Worm (Caenorhabditis elegans) whole organism, mixed stage, embryonic: ENCODE results near the gene chw-1.

Experiments used
- M03D4.4 ChIP-seq: sonication (generic microtip); optimal IDR thresholded peaks from 2 replicates; lab custom pipeline; 2017; ENCODE audit warnings: mild to moderate bottlenecking, missing genetic modification characterization, missing compliant biosample characterization
- bed-3 ChIP-seq: fragments of 200-800 bp; sonication (Bioruptor generic); optimal IDR thresholded peaks from 3 replicates; lab custom pipeline; 2018; ENCODE audit warnings: mild to moderate bottlenecking, missing genetic modification characterization, moderate library complexity, missing compliant biosample characterization
- ceh-43 ChIP-seq: fragments of 200-800 bp; sonication (Bioruptor generic); optimal IDR thresholded peaks from 2 replicates; lab custom pipeline; 2018; ENCODE audit warnings: mild to moderate bottlenecking, missing genetic modification characterization, moderate library complexity, missing compliant biosample characterization
- ces-1 ChIP-seq: fragments of 150-350 bp; optimal IDR thresholded peaks from 2 replicates; lab custom pipeline; 2014; ENCODE audit warnings: missing biosample characterization, missing genetic modification reagents, missing genetic modification characterization
- cnd-1 ChIP-seq: fragments of 200-800 bp; sonication (Bioruptor generic); optimal IDR thresholded peaks from 2 replicates; lab custom pipeline; 2018; ENCODE audit warnings: mild to moderate bottlenecking, missing genetic modification characterization, missing compliant biosample characterization
- drap-1 ChIP-seq: fragments of 200-800 bp; sonication (Bioruptor generic); optimal IDR thresholded peaks from 3 replicates; lab custom pipeline; 2018; ENCODE audit warnings: mild to moderate bottlenecking, missing genetic modification characterization, missing compliant biosample characterization
- elt-1 ChIP-seq: sonication (generic microtip); optimal IDR thresholded peaks from 2 replicates; lab custom pipeline; 2017; ENCODE audit warnings: missing genetic modification characterization, mild to moderate bottlenecking, missing compliant biosample characterization, antibody characterized with exemption, moderate library complexity, borderline replicate concordance; ENCODE audit not compliant: insufficient read depth
- elt-3 ChIP-seq: fragments of 150-350 bp; optimal IDR thresholded peaks from 2 replicates; lab custom pipeline; 2014; ENCODE audit warnings: missing biosample characterization, missing genetic modification characterization
- flh-1 ChIP-seq: fragments of 200-800 bp; sonication (Bioruptor generic); optimal IDR thresholded peaks from 2 replicates; lab custom pipeline; 2018; ENCODE audit warnings: mild to moderate bottlenecking, missing genetic modification characterization, moderate library complexity, missing compliant biosample characterization
- ham-2 ChIP-seq: fragments of 200-800 bp; sonication (Bioruptor generic); optimal IDR thresholded peaks from 2 replicates; lab custom pipeline; 2018; ENCODE audit warnings: mild to moderate bottlenecking, missing genetic modification characterization, missing compliant biosample characterization
- hlh-1 ChIP-seq: fragments of 150-350 bp; optimal IDR thresholded peaks from 2 replicates; lab custom pipeline; 2014; ENCODE audit warnings: missing biosample characterization, missing genetic modification reagents, missing genetic modification characterization
- lin-32 ChIP-seq: fragments of 200-800 bp; sonication (Bioruptor generic); optimal IDR thresholded peaks from 2 replicates; lab custom pipeline; 2018; ENCODE audit warnings: mild to moderate bottlenecking, missing genetic modification characterization, missing compliant biosample characterization
- lsy-2 ChIP-seq: fragments of 150-350 bp; optimal IDR thresholded peaks from 2 replicates; lab custom pipeline; 2014; ENCODE audit warnings: missing biosample characterization, missing genetic modification characterization
- mab-5 ChIP-seq: fragments of 150-350 bp; optimal IDR thresholded peaks from 2 replicates; lab custom pipeline; 2014; ENCODE audit warnings: missing biosample characterization, missing genetic modification characterization
- mep-1 ChIP-seq: fragments of 150-350 bp; optimal IDR thresholded peaks from 2 replicates; lab custom pipeline; 2017; ENCODE audit warnings: missing biosample characterization, missing genetic modification reagents, missing genetic modification characterization, inconsistent platforms
- mls-2 ChIP-seq: sonication (generic microtip); optimal IDR thresholded peaks from 2 replicates; lab custom pipeline; 2016; ENCODE audit warnings: mild to moderate bottlenecking, missing genetic modification characterization, moderate library complexity, missing compliant biosample characterization
- nhr-12 ChIP-seq: fragments of 150-350 bp; optimal IDR thresholded peaks from 2 replicates; lab custom pipeline; 2014; ENCODE audit warnings: missing biosample characterization, missing genetic modification characterization
- nhr-2 ChIP-seq: fragments of 150-350 bp; optimal IDR thresholded peaks from 2 replicates; lab custom pipeline; 2014; ENCODE audit warnings: missing biosample characterization, missing genetic modification characterization
- nhr-237 ChIP-seq: fragments of 150-350 bp; optimal IDR thresholded peaks from 2 replicates; lab custom pipeline; 2014; ENCODE audit warnings: missing biosample characterization, missing genetic modification characterization
- nhr-28 ChIP-seq: fragments of 150-350 bp; optimal IDR thresholded peaks from 2 replicates; lab custom pipeline; 2014; ENCODE audit warnings: missing biosample characterization, missing genetic modification characterization
- nhr-76 ChIP-seq: sonication (generic microtip); optimal IDR thresholded peaks from 2 replicates; lab custom pipeline; 2017; ENCODE audit warnings: missing biosample characterization, missing genetic modification characterization
- pha-4 ChIP-seq: fragments of 150-350 bp; optimal IDR thresholded peaks from 2 replicates; lab custom pipeline; 2018; ENCODE audit warnings: missing biosample characterization, missing genetic modification reagents, missing genetic modification characterization
- sem-2 ChIP-seq: fragments of 200-800 bp; sonication (Bioruptor generic); optimal IDR thresholded peaks from 2 replicates; lab custom pipeline; 2018; ENCODE audit warnings: mild to moderate bottlenecking, missing genetic modification characterization, missing compliant biosample characterization
- snpc-4 ChIP-seq: fragments of 150-350 bp; optimal IDR thresholded peaks from 2 replicates; lab custom pipeline; 2014; ENCODE audit warnings: missing biosample characterization, missing genetic modification characterization
- sptf-1 ChIP-seq: sonication (generic microtip); optimal IDR thresholded peaks from 2 replicates; lab custom pipeline; 2017; ENCODE audit warnings: mild to moderate bottlenecking, missing genetic modification characterization, moderate library complexity, missing compliant biosample characterization
- unc-120 ChIP-seq: sonication (generic microtip); optimal IDR thresholded peaks from 2 replicates; lab custom pipeline; 2017; ENCODE audit warnings: missing genetic modification characterization, missing compliant biosample characterization; ENCODE audit not compliant: poor library complexity, severe bottlenecking
- unc-62 ChIP-seq: fragments of 150-350 bp; optimal IDR thresholded peaks from 2 replicates; lab custom pipeline; 2014; ENCODE audit warnings: missing biosample characterization, missing genetic modification reagents, missing genetic modification characterization
- zip-8 ChIP-seq: fragments of 150-350 bp; optimal IDR thresholded peaks from 2 replicates; lab custom pipeline; 2014; ENCODE audit warnings: missing biosample characterization, missing genetic modification characterization
- ztf-11 ChIP-seq: fragments of 150-350 bp; optimal IDR thresholded peaks from 2 replicates; lab custom pipeline; 2014; ENCODE audit warnings: missing biosample characterization, missing genetic modification characterization

The chw-1 gene

DNA sequence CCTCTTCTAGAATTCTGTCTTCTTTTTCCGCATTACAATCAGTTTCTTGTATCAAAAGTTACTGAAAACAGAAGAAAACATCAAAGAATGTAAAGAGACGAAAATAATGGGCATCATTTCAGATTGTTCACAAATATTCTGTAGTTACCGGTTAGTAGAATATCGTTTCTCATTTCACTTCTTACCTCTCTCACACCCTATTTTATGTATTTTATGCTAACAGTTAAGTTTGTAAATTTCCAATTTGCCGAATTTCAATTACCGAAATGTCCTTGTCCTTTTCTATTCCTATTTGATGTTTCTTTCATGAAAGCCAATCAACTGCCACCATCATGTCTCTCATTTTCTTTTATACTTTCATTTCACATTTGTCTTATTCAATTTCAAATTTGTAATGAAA, 38.6 kb upstream of the chw-1 start:
- TF ChIP-seq nhr-12 (tag; lab: Kevin White, UChicago) (no peak), unc-62 (GFP tag; lab: Kevin White, UChicago) (no peak), cnd-1 (tag; lab: Kevin White, UChicago) (no peak), mab-5 (tag; lab: Kevin White, UChicago) (no peak), ham-2 (GFP tag; lab: Kevin White, UChicago) (no peak)

DNA sequence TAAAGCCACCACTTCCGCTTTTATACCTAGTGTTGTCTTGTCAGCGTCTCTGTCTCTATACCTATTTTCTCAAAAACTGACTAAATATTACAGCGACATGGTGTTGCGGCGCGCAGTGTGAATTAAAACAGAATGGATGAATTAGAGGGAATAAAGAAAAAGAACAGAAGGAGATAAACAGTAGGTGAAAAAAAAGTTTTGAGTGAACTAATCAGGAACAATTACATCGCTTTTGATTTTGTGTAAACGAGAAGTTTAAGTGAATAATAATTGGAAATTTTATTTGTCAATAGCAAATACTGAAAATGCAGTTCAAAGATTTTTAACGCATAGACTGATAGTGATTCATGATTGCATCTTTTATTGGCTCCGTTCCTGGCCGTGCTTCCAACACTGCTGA, 37.0 kb upstream of the chw-1 start, which contains the start of gene col-12:
Gene col-12 (minus strand): TSS at position 101 of the 400 bp plus-strand sequence.
- TF ChIP-seq snpc-4 (tag; lab: Kevin White, UChicago) = no peak
- TF ChIP-seq flh-1 = no peak
- no peak for TF ChIP-seq lin-32
- no peak for TF ChIP-seq lsy-2

DNA sequence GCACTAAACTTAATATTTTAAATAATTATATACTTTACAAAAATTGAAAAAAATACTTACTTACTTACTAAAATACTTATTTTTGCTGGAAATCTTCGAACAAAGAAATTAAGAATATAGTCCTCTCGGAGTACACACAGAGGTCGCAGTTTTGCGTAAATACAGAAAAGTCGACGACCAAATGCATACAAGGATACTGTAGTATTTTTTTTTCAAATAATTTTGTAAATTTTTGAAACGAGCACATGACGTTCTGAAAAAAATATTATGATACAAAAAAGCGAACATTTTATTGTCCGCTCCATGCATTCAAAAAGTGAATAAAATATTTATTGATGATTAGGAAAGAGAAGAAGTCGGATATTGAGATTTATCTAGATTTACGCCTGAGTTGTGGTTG, 35.8 kb upstream of the chw-1 start, which contains the start of gene apc-10:
Gene apc-10 (minus strand): TSS at position 101 of the 400 bp plus-strand sequence.
- no peak for TF ChIP-seq bed-3 (GFP tag; lab: Kevin White, UChicago)
- TF ChIP-seq mep-1 (tag; lab: Kevin White, UChicago) = no peak
- TF ChIP-seq ceh-43 (GFP tag; lab: Kevin White, UChicago) = no peak
- no peak for TF ChIP-seq drap-1 (GFP tag; lab: Kevin White, UChicago)
- no peak for TF ChIP-seq nhr-12 (tag; lab: Kevin White, UChicago)
- TF ChIP-seq elt-3 = no peak

DNA sequence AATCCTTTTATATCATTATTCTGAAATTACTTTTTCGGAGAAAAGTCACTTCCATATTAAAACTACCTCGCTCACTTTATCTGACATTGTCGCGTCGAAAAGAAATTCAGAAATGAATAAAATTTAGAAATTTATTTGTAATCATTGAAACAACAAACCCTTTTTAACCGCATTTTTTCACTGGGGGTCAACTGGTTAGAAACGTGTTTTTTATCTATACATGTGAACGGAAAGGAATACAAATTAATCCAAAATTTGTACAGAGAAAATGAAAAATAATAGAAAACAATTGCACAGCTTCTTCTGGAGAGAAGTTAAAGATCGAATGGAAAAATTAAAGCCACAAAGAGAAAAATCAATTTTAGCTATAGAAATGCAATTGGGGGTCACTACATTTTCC, 33.5 kb upstream of the chw-1 start, which contains the start of gene tag-314:
Gene tag-314 (minus strand): TSS at position 101 of the 400 bp plus-strand sequence.
- no peak for TF ChIP-seq elt-3
- TF ChIP-seq zip-8 (tag; lab: Kevin White, UChicago) = no peak
- no peak for TF ChIP-seq bed-3 (GFP tag; lab: Kevin White, UChicago)
- no peak for TF ChIP-seq cnd-1 (tag; lab: Kevin White, UChicago)
- TF ChIP-seq ham-2 (GFP tag; lab: Kevin White, UChicago) = no peak
- TF ChIP-seq sem-2 (GFP tag; lab: Kevin White, UChicago) = no peak
- TF ChIP-seq flh-1 = no peak
- TF ChIP-seq lsy-2 = no peak
- TF ChIP-seq ces-1 = no peak
- TF ChIP-seq hlh-1 = no peak
- no peak for TF ChIP-seq ceh-43 (GFP tag; lab: Kevin White, UChicago)
- TF ChIP-seq pha-4 (tag; lab: Kevin White, UChicago) = no peak
- no peak for TF ChIP-seq unc-62 (GFP tag; lab: Kevin White, UChicago)

DNA sequence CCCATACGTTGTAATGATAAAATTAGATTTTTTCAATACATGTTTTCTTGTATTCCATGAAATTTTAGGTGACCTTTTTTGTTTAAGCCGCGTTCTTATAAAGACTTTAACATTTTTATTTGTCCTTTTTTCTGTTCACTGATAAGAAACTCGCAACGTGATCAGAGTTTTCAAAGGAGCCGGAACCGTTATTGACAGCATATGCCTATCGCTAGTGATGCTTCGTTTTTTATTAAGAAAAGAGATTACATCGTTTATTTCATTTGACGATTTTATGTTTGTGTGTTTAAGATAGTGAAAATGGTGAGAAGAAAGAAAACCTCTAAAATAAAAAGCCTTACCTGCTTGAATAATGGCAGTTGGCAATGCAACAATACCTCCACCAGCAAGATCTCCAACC, 29.5 kb upstream of the chw-1 start:
- TF ChIP-seq snpc-4 (tag; lab: Kevin White, UChicago) (no peak), ces-1 (no peak), mab-5 (tag; lab: Kevin White, UChicago) (no peak), unc-62 (GFP tag; lab: Kevin White, UChicago) (no peak), mls-2 (tag; lab: Kevin White, UChicago) (no peak), nhr-76 (no peak), nhr-12 (tag; lab: Kevin White, UChicago) (no peak), sem-2 (GFP tag; lab: Kevin White, UChicago) (no peak), flh-1 (no peak), drap-1 (GFP tag; lab: Kevin White, UChicago) (no peak), M03D4.4 (no peak)

DNA sequence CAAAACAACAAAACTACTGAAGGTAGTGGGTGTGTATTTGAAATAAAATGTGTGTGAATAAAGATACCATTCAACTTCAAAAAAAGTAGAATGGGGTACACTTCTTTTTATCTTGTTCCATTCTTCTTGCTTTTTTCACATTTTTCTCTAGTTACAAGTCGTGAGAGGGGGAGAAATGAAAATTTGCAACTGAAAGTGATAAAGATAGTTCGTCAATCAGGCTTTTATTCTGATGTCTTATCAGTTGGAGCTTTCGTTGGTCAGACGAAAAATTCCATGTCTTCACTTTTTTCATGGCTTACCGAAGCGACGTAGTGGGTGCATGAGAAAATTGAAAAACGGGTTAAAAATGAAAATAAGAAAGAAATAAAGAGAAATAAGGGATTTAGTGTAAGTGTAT, 28.4 kb upstream of the chw-1 start, which contains the start of gene Y32F6A.4:
Gene Y32F6A.4 (minus strand): TSS at position 347 of the 400 bp plus-strand sequence.
- no peak for TF ChIP-seq M03D4.4
- no peak for TF ChIP-seq hlh-1
- TF ChIP-seq mls-2 (tag; lab: Kevin White, UChicago) = no peak
- TF ChIP-seq sptf-1 (tag; lab: Kevin White, UChicago) = no peak
- no peak for TF ChIP-seq nhr-237 (tag; lab: Kevin White, UChicago)
- no peak for TF ChIP-seq ham-2 (GFP tag; lab: Kevin White, UChicago)
- no peak for TF ChIP-seq lsy-2
- TF ChIP-seq ces-1 = no peak
- no peak for TF ChIP-seq flh-1
- TF ChIP-seq nhr-2 (tag; lab: Kevin White, UChicago) = no peak

DNA sequence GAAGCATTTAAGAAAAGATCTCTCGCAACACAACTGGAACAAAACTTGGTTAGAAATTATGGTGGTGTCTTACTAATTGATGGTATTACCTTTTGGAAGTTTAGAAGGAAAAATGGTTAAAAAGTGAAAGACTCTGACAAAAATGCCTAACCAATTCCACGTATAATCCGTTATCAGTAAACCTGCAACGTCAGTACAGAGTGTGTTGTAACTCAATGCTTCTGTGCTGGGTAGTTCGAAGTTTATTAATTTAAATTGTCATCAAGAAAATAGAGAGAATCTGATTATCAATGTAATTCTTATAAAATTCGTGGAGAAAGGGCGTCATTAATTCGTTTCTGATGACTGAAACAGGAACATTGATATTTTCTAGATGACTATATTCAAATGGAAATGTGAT, 26.9 kb upstream of the chw-1 start:
- TF ChIP-seq mep-1 (tag; lab: Kevin White, UChicago) (no peak), lsy-2 (no peak), nhr-28 (tag; lab: Kevin White, UChicago) (no peak), zip-8 (tag; lab: Kevin White, UChicago) (no peak), nhr-76 (no peak), unc-120 (tag; lab: Kevin White, UChicago) (no peak), ham-2 (GFP tag; lab: Kevin White, UChicago) (no peak), elt-3 (no peak), ztf-11 (tag; lab: Kevin White, UChicago) (no peak), elt-1 (tag; lab: Kevin White, UChicago) (no peak)
- TF ChIP-seq, all 35 proteins: peak for 0
